Worm (Caenorhabditis elegans) whole organism, L4 larva: ENCODE data around the gene tag-77.
"Not testable (repeated sequence)": the region's sequence is repeated elsewhere in the genome, so short reads cannot be mapped to it uniquely, and the experiment has no call there.

Source experiments
- ama-1 ChIP-seq: fragments of 150-350 bp; optimal IDR thresholded peaks from 2 replicates; lab custom pipeline; 2014; ENCODE audit warnings: inconsistent platforms, mixed read lengths
- gei-8 ChIP-seq: fragments of 200-800 bp; sonication (Bioruptor generic); optimal IDR thresholded peaks from 2 replicates; lab custom pipeline; 2018; ENCODE audit warnings: mild to moderate bottlenecking, missing genetic modification characterization, missing compliant biosample characterization
- lin-15B ChIP-seq: fragments of 150-350 bp; sonication (generic microtip); optimal IDR thresholded peaks from 3 replicates; lab custom pipeline; 2014; ENCODE audit warnings: missing biosample characterization, missing genetic modification characterization
- lin-29 ChIP-seq: fragments of 200-800 bp; sonication (Bioruptor generic); IDR thresholded peaks from 2 replicates; pipeline ENCODE4 v1.3.6; 2022; ENCODE audit warnings: missing genetic modification reagents, missing genetic modification characterization, missing compliant biosample characterization
- pha-4 ChIP-seq, 2 experiments: fragments of 150-350 bp in 1 of 2; fragments of 200-800 bp in 1 of 2; sonication (Bioruptor generic) in 1 of 2; IDR thresholded peaks in 1 of 2; optimal IDR thresholded peaks in 1 of 2; 2 replicates each; pipeline versions ENCODE4 v1.3.6 to Lab custom; 2014 to 2022; ENCODE audit warnings: missing genetic modification characterization in 2 of 2, missing genetic modification reagents in 2 of 2, missing biosample characterization in 1 of 2, missing compliant biosample characterization in 1 of 2

- TF ChIP-seq lin-15B (tag; lab: Kevin White, UChicago); gei-8 (GFP tag; lab: Kevin White, UChicago); pha-4 (tag; optimal IDR thresholded peaks at IDR 0.05; lab: Kevin White, UChicago); ama-1 (lab: Kevin White, UChicago); lin-29: not testable (repeated sequence)
- 0 out of 2 replicates have a peak, but pooled peaks have one; percentile 6 for TF ChIP-seq pha-4 (GFP tag; IDR thresholded peaks at IDR 0.05; lab: Robert Waterston, UW)
These were observed 41.5 kb downstream of the tag-77 start for ce11 chrIV:8468729-8469340.
